Fruit fly (Drosophila melanogaster) whole organism, wandering third instar larva: ENCODE results near the gene Rbp4.

Experiments
- Abd-B ChIP-seq: fragments of >200 bp; optimal IDR thresholded peaks from 2 replicates; lab custom pipeline; 2017; ENCODE audit warnings: missing biosample characterization, missing genetic modification characterization
- CG32264 ChIP-seq: fragments of 200-800 bp; sonication (Bioruptor generic); optimal IDR thresholded peaks from 2 replicates; lab custom pipeline; 2016; ENCODE audit warnings: missing biosample characterization, missing genetic modification characterization
- CG9705 ChIP-seq: fragments of 200-800 bp; sonication (Bioruptor generic); optimal IDR thresholded peaks from 2 replicates; lab custom pipeline; 2018; ENCODE audit warnings: missing biosample characterization, mild to moderate bottlenecking, missing genetic modification characterization
- CrebA ChIP-seq: fragments of 200-800 bp; sonication (Bioruptor generic); optimal IDR thresholded peaks from 2 replicates; lab custom pipeline; 2016; ENCODE audit warnings: missing biosample characterization, mild to moderate bottlenecking, missing genetic modification characterization, borderline replicate concordance
- Dfd ChIP-seq: fragments of >200 bp; optimal IDR thresholded peaks from 2 replicates; lab custom pipeline; 2017; ENCODE audit warnings: missing biosample characterization, missing genetic modification characterization
- Dif ChIP-seq: fragments of 200-275, 200-300 bp; sonication (Bioruptor generic); optimal IDR thresholded peaks from 2 replicates; lab custom pipeline; 2018; ENCODE audit warnings: missing biosample characterization, missing genetic modification characterization; ENCODE audit not compliant: partially characterized antibody
- GATAd ChIP-seq: sonication (Bioruptor generic); optimal IDR thresholded peaks from 2 replicates; lab custom pipeline; 2016; ENCODE audit warnings: missing biosample characterization, missing genetic modification characterization
- HLH106 ChIP-seq: fragments of 200-800 bp; optimal IDR thresholded peaks from 3 replicates; lab custom pipeline; 2019; ENCODE audit warnings: missing biosample characterization, mild to moderate bottlenecking, missing genetic modification characterization, moderate library complexity
- Hnf4 ChIP-seq: fragments of 200-800 bp; sonication (Bioruptor generic); optimal IDR thresholded peaks from 2 replicates; lab custom pipeline; 2016; ENCODE audit warnings: missing biosample characterization, mild to moderate bottlenecking, missing genetic modification characterization
- Hr78 ChIP-seq: fragments of >200 bp; optimal IDR thresholded peaks from 2 replicates; lab custom pipeline; 2017; ENCODE audit warnings: missing biosample characterization, missing genetic modification characterization
- Hr83 ChIP-seq: fragments of 200-300 bp; sonication (Bioruptor generic); optimal IDR thresholded peaks from 2 replicates; lab custom pipeline; 2016; ENCODE audit warnings: missing biosample characterization, mild to moderate bottlenecking, missing genetic modification characterization, moderate library complexity; ENCODE audit not compliant: poor library complexity, severe bottlenecking
- Jra ChIP-seq: sonication (Bioruptor generic); optimal IDR thresholded peaks from 2 replicates; lab custom pipeline; 2016; ENCODE audit warnings: missing biosample characterization, missing genetic modification characterization
- Mio ChIP-seq: sonication (Bioruptor generic); optimal IDR thresholded peaks from 2 replicates; lab custom pipeline; 2016; ENCODE audit warnings: missing biosample characterization, missing genetic modification characterization
- Myc ChIP-seq: fragments of >200 bp; optimal IDR thresholded peaks from 2 replicates; lab custom pipeline; 2017
- N ChIP-seq: fragments of >200 bp; optimal IDR thresholded peaks from 2 replicates; lab custom pipeline; 2018; ENCODE audit warnings: missing biosample characterization, missing external identifiers, missing genetic modification characterization
- OdsH ChIP-seq: fragments of 200-800 bp; sonication (Bioruptor generic); optimal IDR thresholded peaks from 2 replicates; lab custom pipeline; 2016; ENCODE audit warnings: missing biosample characterization, mild to moderate bottlenecking, missing genetic modification characterization
- Rel ChIP-seq, 2 experiments: fragments of 200-800 bp; sonication (Bioruptor generic) in 1 of 2; optimal IDR thresholded peaks; 2 replicates in 1 of 2; 3 replicates in 1 of 2; lab custom pipeline; 2016 to 2019; ENCODE audit warnings: mild to moderate bottlenecking in 2 of 2, missing biosample characterization in 2 of 2, missing genetic modification characterization in 2 of 2, moderate library complexity in 1 of 2
- Sp1 ChIP-seq: fragments of 200-800 bp; sonication (Bioruptor generic); optimal IDR thresholded peaks from 3 replicates; lab custom pipeline; 2019; ENCODE audit warnings: missing biosample characterization, mild to moderate bottlenecking, missing genetic modification characterization, moderate library complexity
- Vsx2 ChIP-seq: fragments of 200-300, 225-300 bp; sonication (Bioruptor generic); optimal IDR thresholded peaks from 2 replicates; lab custom pipeline; 2018; ENCODE audit warnings: missing biosample characterization, missing genetic modification characterization; ENCODE audit not compliant: partially characterized antibody
- br ChIP-seq: fragments of 200-800 bp; sonication (Bioruptor generic); optimal IDR thresholded peaks from 2 replicates; lab custom pipeline; 2016; ENCODE audit warnings: missing biosample characterization, missing genetic modification characterization
- brk ChIP-seq: fragments of 200-800 bp; sonication (Bioruptor generic); optimal IDR thresholded peaks from 2 replicates; lab custom pipeline; 2016; ENCODE audit warnings: missing biosample characterization, mild to moderate bottlenecking, missing genetic modification characterization
- dl ChIP-seq, 2 experiments: fragments of 175-275, 200-275 bp in 1 of 2; fragments of 200-275 bp in 1 of 2; sonication (Bioruptor generic); optimal IDR thresholded peaks; lab custom pipeline; 2018; ENCODE audit warnings: mild to moderate bottlenecking in 2 of 2, missing biosample characterization in 2 of 2, missing genetic modification characterization in 2 of 2, moderate library complexity in 2 of 2; ENCODE audit not compliant: partially characterized antibody in 2 of 2, insufficient read depth in 1 of 2
- dmrt93B ChIP-seq: fragments of 200-800 bp; sonication (Bioruptor generic); optimal IDR thresholded peaks from 2 replicates; lab custom pipeline; 2018; ENCODE audit warnings: missing biosample characterization, mild to moderate bottlenecking, missing genetic modification characterization
- dsf ChIP-seq: sonication (Bioruptor generic); optimal IDR thresholded peaks from 2 replicates; lab custom pipeline; 2016; ENCODE audit warnings: missing biosample characterization, missing genetic modification characterization, borderline replicate concordance
- ey ChIP-seq: fragments of 200-800 bp; sonication (Bioruptor generic); optimal IDR thresholded peaks from 2 replicates; lab custom pipeline; 2016; ENCODE audit warnings: missing biosample characterization, missing genetic modification characterization
- foxo ChIP-seq, 2 experiments: fragments of 200-800 bp; sonication (Bioruptor generic); optimal IDR thresholded peaks; 2 replicates in 1 of 2; 3 replicates in 1 of 2; lab custom pipeline; 2016 to 2017; ENCODE audit warnings: missing biosample characterization in 2 of 2, missing genetic modification characterization in 2 of 2
- fru ChIP-seq: fragments of 200-800 bp; sonication (Bioruptor generic); optimal IDR thresholded peaks from 3 replicates; lab custom pipeline; 2016; ENCODE audit warnings: missing biosample characterization, mild to moderate bottlenecking, missing genetic modification characterization
- h ChIP-seq: fragments of 200-800 bp; sonication (Bioruptor generic); optimal IDR thresholded peaks from 3 replicates; lab custom pipeline; 2016; ENCODE audit warnings: missing biosample characterization, mild to moderate bottlenecking, missing genetic modification characterization
- jim ChIP-seq: fragments of 175-275, 200-325 bp; sonication (Bioruptor generic); optimal IDR thresholded peaks from 2 replicates; lab custom pipeline; 2016; ENCODE audit warnings: missing biosample characterization, mild to moderate bottlenecking, missing genetic modification characterization
- lola ChIP-seq: fragments of >200 bp; optimal IDR thresholded peaks from 2 replicates; lab custom pipeline; 2017; ENCODE audit warnings: missing biosample characterization, missing genetic modification characterization
- pan ChIP-seq: fragments of >200 bp; optimal IDR thresholded peaks from 2 replicates; lab custom pipeline; 2017
- psq ChIP-seq: fragments of 200-800 bp; sonication (Bioruptor generic); optimal IDR thresholded peaks from 3 replicates; lab custom pipeline; 2017; ENCODE audit warnings: missing biosample characterization, mild to moderate bottlenecking, missing genetic modification characterization, moderate library complexity
- rgr ChIP-seq: fragments of 200-800 bp; sonication (Bioruptor generic); optimal IDR thresholded peaks from 3 replicates; lab custom pipeline; 2016; ENCODE audit warnings: missing biosample characterization, mild to moderate bottlenecking, missing genetic modification characterization
- sage ChIP-seq: fragments of 200-800 bp; sonication (Bioruptor generic); optimal IDR thresholded peaks from 2 replicates; lab custom pipeline; 2016; ENCODE audit warnings: missing biosample characterization, mild to moderate bottlenecking, missing genetic modification characterization
- sv ChIP-seq: fragments of 200-800 bp; sonication (Bioruptor generic); optimal IDR thresholded peaks from 3 replicates; lab custom pipeline; 2016; ENCODE audit warnings: missing biosample characterization, missing genetic modification characterization
- tai ChIP-seq: sonication (Bioruptor generic); optimal IDR thresholded peaks from 2 replicates; lab custom pipeline; 2016; ENCODE audit warnings: missing biosample characterization, missing genetic modification characterization
- usp ChIP-seq: fragments of >200 bp; optimal IDR thresholded peaks from 2 replicates; lab custom pipeline; 2017; ENCODE audit warnings: missing biosample characterization, missing genetic modification characterization
- woc ChIP-seq: sonication (Bioruptor generic); optimal IDR thresholded peaks from 2 replicates; lab custom pipeline; 2016; ENCODE audit warnings: missing biosample characterization, mild to moderate bottlenecking, missing genetic modification characterization

Gene Rbp4

dm6 chr3R:13660924-13661659 is 4.9 kb upstream of the Rbp4 start, which contains the start of gene B52 (continued):
- TF ChIP-seq Hnf4 (GFP tag; lab: Kevin White, UChicago) = peak; percentile 49
- no peak for TF ChIP-seq usp (GFP tag; lab: Kevin White, UChicago)
- no peak for TF ChIP-seq CrebA
- TF ChIP-seq fru = peak; percentile 37

dm6 chr3R:13659865-13660738 is 3.9 kb upstream of the Rbp4 start, which contains the start of gene Hrb87F:
Gene Hrb87F, minus strand, starts transcription at chr3R:13660531.
- no peak for TF ChIP-seq CG9705 (GFP tag; lab: Kevin White, UChicago)
- TF ChIP-seq tai (GFP tag; lab: Kevin White, UChicago) = no peak
- no peak for TF ChIP-seq dsf
- no peak for TF ChIP-seq Vsx2
- no peak for TF ChIP-seq N (GFP tag; lab: Kevin White, UChicago)
- TF ChIP-seq rgr (GFP tag; lab: Kevin White, UChicago) = no peak
- no peak for TF ChIP-seq CrebA
- TF ChIP-seq GATAd (GFP tag; lab: Kevin White, UChicago) = no peak
- no peak for TF ChIP-seq Dif (GFP tag; lab: Kevin White, UChicago)
- TF ChIP-seq dmrt93B = no peak
- TF ChIP-seq sv (GFP tag; lab: Kevin White, UChicago) = no peak
- no peak for TF ChIP-seq br
- TF ChIP-seq Abd-B (GFP tag; lab: Kevin White, UChicago) = no peak
- peak; percentile 70 for TF ChIP-seq Hr83 (GFP tag; lab: Kevin White, UChicago)
- TF ChIP-seq Myc (lab: Kevin White, UChicago) = no peak
- TF ChIP-seq fru = no peak
- peak; percentile 31 for TF ChIP-seq brk (GFP tag; lab: Kevin White, UChicago)
- TF ChIP-seq woc = peak; percentile 10
- TF ChIP-seq Dfd = no peak
- TF ChIP-seq OdsH (GFP tag; lab: Kevin White, UChicago) = no peak
- TF ChIP-seq dl (GFP tag; optimal IDR thresholded peaks at IDR 0.05; lab: Kevin White, UChicago; ENCODE audit: insufficient read depth in 1 of 2, partially characterized antibody in 2 of 2) = peak in 1 of 2 experiments; percentile 12
- TF ChIP-seq h (GFP tag; lab: Kevin White, UChicago) = no peak
- no peak for TF ChIP-seq pan (lab: Kevin White, UChicago)
- TF ChIP-seq psq (GFP tag; lab: Kevin White, UChicago) = no peak
- peak; percentile 90 for TF ChIP-seq jim (GFP tag; lab: Kevin White, UChicago)
- TF ChIP-seq foxo (GFP tag; optimal IDR thresholded peaks at IDR 0.05; lab: Kevin White, UChicago) = no peak
- TF ChIP-seq Rel (GFP tag; optimal IDR thresholded peaks at IDR 0.05; lab: Kevin White, UChicago) = no peak
- TF ChIP-seq Rel (tag; optimal IDR thresholded peaks at IDR 0.05; lab: Kevin White, UChicago) = peak; percentile 40
- no peak for TF ChIP-seq sage (GFP tag; lab: Kevin White, UChicago)
- TF ChIP-seq usp (GFP tag; lab: Kevin White, UChicago) = no peak
- TF ChIP-seq Mio = no peak
- TF ChIP-seq Sp1 (GFP tag; lab: Kevin White, UChicago) = peak; percentile 46
- TF ChIP-seq Hnf4 (GFP tag; lab: Kevin White, UChicago) = peak; percentile 4
- no peak for TF ChIP-seq ey
- TF ChIP-seq Hr78 (GFP tag; lab: Kevin White, UChicago) = no peak
- TF ChIP-seq HLH106 = no peak
- no peak for TF ChIP-seq lola (GFP tag; lab: Kevin White, UChicago)
- no peak for TF ChIP-seq Jra
- no peak for TF ChIP-seq CG32264 (GFP tag; lab: Kevin White, UChicago)
